Worm (Caenorhabditis elegans): ENCODE data around the gene Y6D1A.1.

DNA sequence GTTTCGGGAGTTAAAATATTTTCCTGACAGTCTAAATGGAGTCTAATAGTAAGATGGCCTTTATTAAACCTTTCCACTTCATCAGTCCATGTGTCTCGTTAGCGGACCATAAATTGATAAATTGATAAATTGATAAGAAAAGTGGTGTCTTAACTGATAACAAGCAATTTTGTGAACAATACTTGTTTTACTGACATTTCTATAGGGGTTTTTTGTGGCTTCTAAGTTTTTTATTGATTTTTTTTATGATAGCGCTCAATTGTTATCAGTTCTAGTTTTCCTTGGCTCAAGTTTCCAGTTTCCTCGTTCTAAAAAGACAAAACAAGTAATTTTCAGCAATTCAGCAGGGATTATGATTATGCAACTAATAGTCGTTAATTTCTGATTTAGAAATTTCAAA lies 21.0 kb downstream of the Y6D1A.1 start, which contains the start of gene F43G6.17:
- no peak for TF ChIP-seq nhr-129 (tag; optimal IDR thresholded peaks at IDR 0.05)
- TF ChIP-seq egl-27 (tag; optimal IDR thresholded peaks at IDR 0.05) = no peak
- no peak for TF ChIP-seq nhr-11 (tag; optimal IDR thresholded peaks at IDR 0.05)
